Worm (Caenorhabditis elegans) whole organism, late embryonic: ENCODE results near the gene nuo-4.

Experiments used
- C08G9.2 ChIP-seq: sonication (generic microtip); optimal IDR thresholded peaks from 2 replicates; lab custom pipeline; 2016; ENCODE audit warnings: mild to moderate bottlenecking, missing genetic modification characterization, moderate library complexity, missing compliant biosample characterization
- C38D4.7 ChIP-seq: fragments of 200-800 bp; sonication (Bioruptor generic); optimal IDR thresholded peaks from 2 replicates; lab custom pipeline; 2018; ENCODE audit warnings: mild to moderate bottlenecking, missing genetic modification characterization, moderate library complexity, missing compliant biosample characterization
- F13H6.1 ChIP-seq: sonication (generic microtip); optimal IDR thresholded peaks from 2 replicates; lab custom pipeline; 2016; ENCODE audit warnings: missing genetic modification characterization, missing compliant biosample characterization
- K02D7.2 ChIP-seq: sonication (generic microtip); optimal IDR thresholded peaks from 2 replicates; lab custom pipeline; 2017; ENCODE audit warnings: mild to moderate bottlenecking, missing genetic modification characterization, missing compliant biosample characterization
- K09A11.1 ChIP-seq: sonication (generic microtip); optimal IDR thresholded peaks from 2 replicates; lab custom pipeline; 2017; ENCODE audit warnings: antibody characterized with exemption, mild to moderate bottlenecking, missing genetic modification characterization, missing compliant biosample characterization; ENCODE audit not compliant: insufficient read depth
- Y22D7AL.16 ChIP-seq: sonication (generic microtip); optimal IDR thresholded peaks from 2 replicates; lab custom pipeline; 2016; ENCODE audit warnings: missing genetic modification characterization, missing compliant biosample characterization
- ahr-1 ChIP-seq: sonication (generic microtip); optimal IDR thresholded peaks from 2 replicates; lab custom pipeline; 2016; ENCODE audit warnings: missing genetic modification characterization, missing compliant biosample characterization
- ceh-18 ChIP-seq: sonication (generic microtip); optimal IDR thresholded peaks from 2 replicates; lab custom pipeline; 2016; ENCODE audit warnings: missing genetic modification characterization, missing compliant biosample characterization
- ceh-19 ChIP-seq: fragments of 200-800 bp; sonication (Bioruptor generic); optimal IDR thresholded peaks from 2 replicates; lab custom pipeline; 2018; ENCODE audit warnings: mild to moderate bottlenecking, missing genetic modification characterization, missing compliant biosample characterization
- ceh-2 ChIP-seq: sonication (generic microtip); optimal IDR thresholded peaks from 2 replicates; lab custom pipeline; 2016; ENCODE audit warnings: missing genotype, missing genetic modification characterization, missing compliant biosample characterization
- ceh-22 ChIP-seq: sonication (generic microtip); optimal IDR thresholded peaks from 2 replicates; lab custom pipeline; 2017; ENCODE audit warnings: missing biosample characterization, missing genetic modification characterization
- ceh-30 ChIP-seq: fragments of 150-350 bp; optimal IDR thresholded peaks from 2 replicates; lab custom pipeline; 2014; ENCODE audit warnings: missing biosample characterization, missing genetic modification characterization
- ceh-31 ChIP-seq: sonication (generic microtip); optimal IDR thresholded peaks from 2 replicates; lab custom pipeline; 2016; ENCODE audit warnings: missing genetic modification characterization, missing compliant biosample characterization
- ceh-34 ChIP-seq: sonication (generic microtip); optimal IDR thresholded peaks from 2 replicates; lab custom pipeline; 2016; ENCODE audit warnings: mild to moderate bottlenecking, missing genetic modification characterization, missing compliant biosample characterization
- ceh-48 ChIP-seq: sonication (generic microtip); optimal IDR thresholded peaks from 2 replicates; lab custom pipeline; 2016; ENCODE audit warnings: missing genetic modification characterization, inconsistent platforms, missing compliant biosample characterization
- ceh-6 ChIP-seq: fragments of 200-800 bp; sonication (Bioruptor generic); optimal IDR thresholded peaks from 2 replicates; lab custom pipeline; 2018; ENCODE audit warnings: mild to moderate bottlenecking, missing genetic modification characterization, missing compliant biosample characterization
- che-1 ChIP-seq: sonication (generic microtip); optimal IDR thresholded peaks from 2 replicates; lab custom pipeline; 2016; ENCODE audit warnings: mild to moderate bottlenecking, missing genetic modification characterization, missing compliant biosample characterization
- dmd-4 ChIP-seq: sonication (generic microtip); optimal IDR thresholded peaks from 2 replicates; lab custom pipeline; 2016; ENCODE audit warnings: borderline replicate concordance, missing genetic modification characterization, missing compliant biosample characterization
- ets-4 ChIP-seq: sonication (generic microtip); optimal IDR thresholded peaks from 2 replicates; lab custom pipeline; 2016; ENCODE audit warnings: missing genetic modification characterization, missing compliant biosample characterization
- eyg-1 ChIP-seq: sonication (generic microtip); optimal IDR thresholded peaks from 2 replicates; lab custom pipeline; 2016; ENCODE audit warnings: missing genotype, missing genetic modification characterization, missing compliant biosample characterization
- fax-1 ChIP-seq: sonication (generic microtip); optimal IDR thresholded peaks from 2 replicates; lab custom pipeline; 2016; ENCODE audit warnings: missing genotype, missing genetic modification characterization, missing compliant biosample characterization
- fkh-10 ChIP-seq: fragments of 150-350 bp; optimal IDR thresholded peaks from 2 replicates; lab custom pipeline; 2014; ENCODE audit warnings: missing biosample characterization, missing genetic modification reagents, missing genetic modification characterization
- fkh-6 ChIP-seq: sonication (generic microtip); optimal IDR thresholded peaks from 2 replicates; lab custom pipeline; 2016; ENCODE audit warnings: missing genetic modification characterization, missing compliant biosample characterization
- gmeb-2 ChIP-seq: sonication (generic microtip); optimal IDR thresholded peaks from 2 replicates; lab custom pipeline; 2016; ENCODE audit warnings: missing genetic modification characterization, inconsistent platforms, missing compliant biosample characterization
- hlh-15 ChIP-seq: sonication (generic microtip); optimal IDR thresholded peaks from 2 replicates; lab custom pipeline; 2016; ENCODE audit warnings: missing genetic modification characterization, missing compliant biosample characterization
- hlh-30 ChIP-seq: sonication (generic microtip); optimal IDR thresholded peaks from 2 replicates; lab custom pipeline; 2017; ENCODE audit warnings: antibody characterized with exemption, missing genetic modification characterization, missing compliant biosample characterization; ENCODE audit not compliant: insufficient read depth
- hlh-6 ChIP-seq: sonication (generic microtip); optimal IDR thresholded peaks from 2 replicates; lab custom pipeline; 2016; ENCODE audit warnings: missing genotype, missing genetic modification characterization, missing compliant biosample characterization
- hlh-8 ChIP-seq: sonication (generic microtip); optimal IDR thresholded peaks from 2 replicates; lab custom pipeline; 2016; ENCODE audit warnings: missing genotype, missing genetic modification characterization, missing compliant biosample characterization
- lim-6 ChIP-seq: sonication (generic microtip); optimal IDR thresholded peaks from 2 replicates; lab custom pipeline; 2016; ENCODE audit warnings: missing genetic modification characterization, missing compliant biosample characterization
- lin-11 ChIP-seq: fragments of 200-800 bp; sonication (Bioruptor generic); optimal IDR thresholded peaks from 2 replicates; lab custom pipeline; 2018; ENCODE audit warnings: mild to moderate bottlenecking, missing genetic modification characterization, missing compliant biosample characterization
- madf-2 ChIP-seq: sonication (generic microtip); optimal IDR thresholded peaks from 2 replicates; lab custom pipeline; 2017; ENCODE audit warnings: missing genetic modification characterization, missing compliant biosample characterization
- mec-3 ChIP-seq: sonication (generic microtip); optimal IDR thresholded peaks from 2 replicates; lab custom pipeline; 2016; ENCODE audit warnings: borderline replicate concordance, missing genetic modification characterization, missing compliant biosample characterization
- nfya-1 ChIP-seq: sonication (generic microtip); optimal IDR thresholded peaks from 2 replicates; lab custom pipeline; 2017; ENCODE audit warnings: missing genetic modification characterization, mild to moderate bottlenecking, missing compliant biosample characterization, antibody characterized with exemption, moderate library complexity
- nhr-11 ChIP-seq: fragments of 150-350 bp; optimal IDR thresholded peaks from 2 replicates; lab custom pipeline; 2014; ENCODE audit warnings: missing biosample characterization, missing genetic modification characterization
- nhr-232 ChIP-seq: sonication (generic microtip); optimal IDR thresholded peaks from 2 replicates; lab custom pipeline; 2016; ENCODE audit warnings: missing genetic modification characterization, missing compliant biosample characterization
- npax-4 ChIP-seq: sonication (generic microtip); optimal IDR thresholded peaks from 2 replicates; lab custom pipeline; 2016; ENCODE audit warnings: missing genetic modification characterization, missing compliant biosample characterization
- odd-2 ChIP-seq: sonication (generic microtip); optimal IDR thresholded peaks from 2 replicates; lab custom pipeline; 2017; ENCODE audit warnings: antibody characterized with exemption, mild to moderate bottlenecking, missing genetic modification characterization, missing compliant biosample characterization
- pag-3 ChIP-seq: sonication (generic microtip); optimal IDR thresholded peaks from 2 replicates; lab custom pipeline; 2016; ENCODE audit warnings: missing compliant biosample characterization, missing genetic modification characterization, borderline replicate concordance
- pat-9 ChIP-seq: fragments of 200-800 bp; sonication (Bioruptor generic); optimal IDR thresholded peaks from 2 replicates; lab custom pipeline; 2018; ENCODE audit warnings: mild to moderate bottlenecking, missing genetic modification characterization, moderate library complexity, missing compliant biosample characterization
- pax-1 ChIP-seq: fragments of 150-350 bp; optimal IDR thresholded peaks from 2 replicates; lab custom pipeline; 2014; ENCODE audit warnings: missing biosample characterization, missing genetic modification characterization
- pha-4 ChIP-seq: fragments of 150-350 bp; optimal IDR thresholded peaks from 2 replicates; lab custom pipeline; 2018; ENCODE audit warnings: missing biosample characterization, missing genetic modification reagents, missing genetic modification characterization
- pros-1 ChIP-seq: fragments of 150-350 bp; optimal IDR thresholded peaks from 2 replicates; lab custom pipeline; 2014; ENCODE audit warnings: missing biosample characterization, missing genetic modification reagents, missing genetic modification characterization
- ref-2 ChIP-seq: sonication (generic microtip); optimal IDR thresholded peaks from 2 replicates; lab custom pipeline; 2016; ENCODE audit warnings: missing genetic modification characterization, missing compliant biosample characterization
- rnt-1 ChIP-seq: sonication (generic microtip); optimal IDR thresholded peaks from 2 replicates; lab custom pipeline; 2016; ENCODE audit warnings: missing genetic modification characterization, missing compliant biosample characterization
- sdc-2 ChIP-seq: sonication (generic microtip); optimal IDR thresholded peaks from 2 replicates; lab custom pipeline; 2016; ENCODE audit warnings: missing genotype, missing genetic modification characterization, missing compliant biosample characterization
- syd-9 ChIP-seq: sonication (generic microtip); optimal IDR thresholded peaks from 2 replicates; lab custom pipeline; 2016; ENCODE audit warnings: mild to moderate bottlenecking, missing genetic modification characterization, moderate library complexity, missing compliant biosample characterization
- tbx-2 ChIP-seq: sonication (generic microtip); optimal IDR thresholded peaks from 2 replicates; lab custom pipeline; 2016; ENCODE audit warnings: missing genetic modification characterization, missing compliant biosample characterization
- ttx-3 ChIP-seq: sonication (generic microtip); optimal IDR thresholded peaks from 2 replicates; lab custom pipeline; 2016; ENCODE audit warnings: missing genetic modification reagents, missing genetic modification characterization, missing compliant biosample characterization
- unc-3 ChIP-seq, 2 experiments: fragments of 200-800 bp in 1 of 2; sonication (Bioruptor generic) in 1 of 2; sonication (generic microtip) in 1 of 2; conservative IDR thresholded peaks in 1 of 2; optimal IDR thresholded peaks in 1 of 2; 2 replicates each; pipeline versions ENCODE4 v1.3.6 to Lab custom; 2016 to 2022; ENCODE audit warnings: missing compliant biosample characterization in 2 of 2, missing genetic modification characterization in 2 of 2, missing genetic modification reagents in 1 of 2
- unc-55 ChIP-seq: sonication (generic microtip); optimal IDR thresholded peaks from 2 replicates; lab custom pipeline; 2017; ENCODE audit warnings: missing biosample characterization, missing genetic modification reagents, missing genetic modification characterization
- unc-86 ChIP-seq: sonication (generic microtip); optimal IDR thresholded peaks from 2 replicates; lab custom pipeline; 2016; ENCODE audit warnings: missing genetic modification characterization, missing compliant biosample characterization
- zip-5 ChIP-seq: sonication (generic microtip); optimal IDR thresholded peaks from 2 replicates; lab custom pipeline; 2016; ENCODE audit warnings: missing genetic modification characterization, missing compliant biosample characterization
- ztf-16 ChIP-seq: sonication (generic microtip); optimal IDR thresholded peaks from 2 replicates; lab custom pipeline; 2017; ENCODE audit warnings: missing genetic modification characterization, missing compliant biosample characterization

Gene nuo-4

ce11 chrIII:7155631-7156030 is 3.0 kb downstream of the nuo-4 start:
- TF ChIP-seq ceh-48 (tag; lab: Kevin White, UChicago) (no peak), zip-5 (tag; lab: Kevin White, UChicago) (peak; percentile 3), Y22D7AL.16 (tag; lab: Kevin White, UChicago) (no peak), hlh-15 (tag; lab: Kevin White, UChicago) (no peak), K02D7.2 (no peak), pros-1 (tag; lab: Kevin White, UChicago) (peak; percentile 84), fkh-10 (GFP tag; lab: Kevin White, UChicago) (peak; percentile 48), hlh-8 (tag; lab: Kevin White, UChicago) (peak; percentile 57), ets-4 (tag; lab: Kevin White, UChicago) (peak; percentile 68), gmeb-2 (tag; lab: Kevin White, UChicago) (no peak), tbx-2 (tag; lab: Kevin White, UChicago) (peak; percentile 89), ttx-3 (no peak), ztf-16 (tag; lab: Kevin White, UChicago) (no peak), fkh-6 (no peak), lim-6 (no peak), ceh-6 (GFP tag; lab: Kevin White, UChicago) (no peak), K09A11.1 (tag; lab: Kevin White, UChicago) (peak; percentile 65), pag-3 (tag; lab: Kevin White, UChicago) (no peak), ceh-31 (peak; percentile 83), hlh-6 (tag; lab: Kevin White, UChicago) (no peak), C38D4.7 (no peak), odd-2 (tag; lab: Kevin White, UChicago) (no peak), madf-2 (tag; lab: Kevin White, UChicago) (no peak), npax-4 (tag; lab: Kevin White, UChicago) (no peak), nhr-11 (tag; lab: Kevin White, UChicago) (no peak), che-1 (tag; lab: Kevin White, UChicago) (no peak), pax-1 (peak; percentile 52), syd-9 (tag; lab: Kevin White, UChicago) (no peak), C08G9.2 (peak; percentile 47), nhr-232 (no peak), rnt-1 (tag; lab: Kevin White, UChicago) (peak; percentile 80), pat-9 (tag; lab: Kevin White, UChicago) (peak; percentile 34), ceh-2 (peak; percentile 30), ceh-22 (no peak), hlh-30 (tag; lab: Kevin White, UChicago) (peak; percentile 98), ref-2 (peak; percentile 74), F13H6.1 (tag; lab: Kevin White, UChicago) (peak; percentile 16), unc-86 (tag; lab: Kevin White, UChicago) (peak; percentile 32), fax-1 (tag; lab: Kevin White, UChicago) (peak; percentile 3), ceh-34 (peak; percentile 82), ceh-30 (tag; lab: Kevin White, UChicago) (no peak), ceh-19 (GFP tag; lab: Kevin White, UChicago) (no peak), unc-3 (GFP tag; conservative IDR thresholded peaks at IDR 0.05; lab: Robert Waterston, UW) (no peak), unc-3 (tag; optimal IDR thresholded peaks at IDR 0.05; lab: Kevin White, UChicago) (peak; percentile 45), unc-55 (GFP tag; lab: Kevin White, UChicago) (peak; percentile 82), dmd-4 (peak; percentile 35), lin-11 (no peak), eyg-1 (no peak), ceh-18 (tag; lab: Kevin White, UChicago) (peak; percentile 90), sdc-2 (tag; lab: Kevin White, UChicago) (peak; percentile 50), ahr-1 (tag; lab: Kevin White, UChicago) (no peak), mec-3 (no peak), nfya-1 (tag; lab: Kevin White, UChicago) (peak; percentile 93), pha-4 (no peak)
